Fruit fly (Drosophila melanogaster): ENCODE measurements around the gene CG33500.

Gene CG33500

DNA sequence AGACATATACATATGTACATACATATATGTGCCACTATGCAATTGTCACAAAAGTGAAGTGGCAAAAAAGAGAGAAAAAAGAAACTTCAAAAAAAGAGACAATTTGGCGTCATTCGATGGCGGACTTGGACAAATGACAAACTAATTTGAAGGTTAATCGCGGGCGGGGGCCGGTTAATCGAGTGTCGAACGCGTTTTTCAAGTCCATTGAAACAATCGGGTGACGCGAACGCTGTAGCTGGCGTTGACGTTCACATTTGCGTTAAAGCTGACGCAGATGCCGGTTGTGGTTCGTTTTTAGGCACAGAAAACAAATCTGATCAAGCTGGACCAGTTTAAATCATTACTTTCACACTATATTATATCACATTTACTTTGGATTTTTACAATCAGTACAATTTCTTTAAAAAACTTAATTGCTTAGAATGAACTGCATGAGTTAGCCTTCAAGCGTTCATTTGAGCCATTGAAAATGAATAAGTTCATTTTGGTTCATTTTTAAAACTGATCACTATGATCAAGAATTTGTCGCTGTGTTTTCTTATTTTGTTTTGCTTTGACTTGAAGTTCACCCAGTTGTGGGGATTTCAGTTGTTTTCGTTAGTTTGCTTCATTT is 25.4 kb downstream of the CG33500 start (continued):
- TF ChIP-seq CG13775 (GFP tag; optimal IDR thresholded peaks at IDR 0.05) (peak; percentile 9), chinmo (GFP tag; IDR thresholded peaks at IDR 0.05; ENCODE audit: partially characterized antibody) (peak; percentile 50; the same call in 1 of the 4 replicates), CG34422 (GFP tag; IDR thresholded peaks at IDR 0.05) (0 out of 3 replicates have a peak, but pooled peaks have one; percentile 37), PHDP (tag; optimal IDR thresholded peaks at IDR 0.05) (peak; percentile 50), dmrt99B (tag; optimal IDR thresholded peaks at IDR 0.05) (peak; percentile 68), corto (GFP tag; optimal IDR thresholded peaks at IDR 0.05) (no peak), Max (GFP tag; optimal IDR thresholded peaks at IDR 0.05) (peak; percentile 25), CG3995 (GFP tag; optimal IDR thresholded peaks at IDR 0.05) (peak; percentile 0), CG17385 (GFP tag; optimal IDR thresholded peaks at IDR 0.05) (peak; percentile 48), CG18262 (tag; optimal IDR thresholded peaks at IDR 0.05) (peak; percentile 36), B-H2 (GFP tag; optimal IDR thresholded peaks at IDR 0.05) (peak; percentile 6), crc (GFP tag; optimal IDR thresholded peaks at IDR 0.05) (no peak), CG2889 (GFP tag; IDR thresholded peaks at IDR 0.05) (no peak), Eip74EF (GFP tag; optimal IDR thresholded peaks at IDR 0.05) (peak in 1 of 2 experiments; percentile 32), CG2678 (tag; optimal IDR thresholded peaks at IDR 0.05) (peak; percentile 77), CG30403 (GFP tag; optimal IDR thresholded peaks at IDR 0.05) (peak; percentile 52), NC2α (GFP tag; optimal IDR thresholded peaks at IDR 0.05) (peak; percentile 11), lab (GFP tag; optimal IDR thresholded peaks at IDR 0.05) (peak; percentile 56), pan (optimal IDR thresholded peaks at IDR 0.05) (no peak), pan (GFP tag; optimal IDR thresholded peaks at IDR 0.05 in 1 of 2, IDR thresholded peaks at IDR 0.05 in 1 of 2) (peak in 1 of 2 experiments; percentile 6), Mrtf (GFP tag; IDR thresholded peaks at IDR 0.05) (peak; percentile 45; the same call in 1 of the 3 replicates), Hmr (GFP tag; optimal IDR thresholded peaks at IDR 0.05) (peak; percentile 58), Atf-2 (GFP tag; optimal IDR thresholded peaks at IDR 0.05) (peak; percentile 13), Sox102F (GFP tag; optimal IDR thresholded peaks at IDR 0.05) (peak; percentile 48), Dad (GFP tag; optimal IDR thresholded peaks at IDR 0.05) (peak; percentile 49), CG9932 (GFP tag; IDR thresholded peaks at IDR 0.05) (peak; percentile 63), CG5953 (GFP tag; IDR thresholded peaks at IDR 0.05) (no peak), zfh2 (GFP tag; optimal IDR thresholded peaks at IDR 0.05) (peak; percentile 19), so (GFP tag; IDR thresholded peaks at IDR 0.05) (0 out of 3 replicates have a peak, but pooled peaks have one; percentile 16), CG11093 (GFP tag; IDR thresholded peaks at IDR 0.05) (peak; percentile 40; the same call in 1 of the 3 replicates), CG6765 (GFP tag; optimal IDR thresholded peaks at IDR 0.05) (peak; percentile 22), slp2 (GFP tag; optimal IDR thresholded peaks at IDR 0.05) (peak; percentile 8), NfI (GFP tag; optimal IDR thresholded peaks at IDR 0.05) (peak; percentile 32), CG11723 (GFP tag; optimal IDR thresholded peaks at IDR 0.05) (no peak), Vsx1 (GFP tag; optimal IDR thresholded peaks at IDR 0.05) (peak; percentile 32), eve (GFP tag; optimal IDR thresholded peaks at IDR 0.05) (peak in 1 of 2 experiments; percentile 80), vfl (GFP tag; optimal IDR thresholded peaks at IDR 0.05) (peak; percentile 2), stc (GFP tag; IDR thresholded peaks at IDR 0.05) (no peak), CG18476 (GFP tag; optimal IDR thresholded peaks at IDR 0.05) (peak; percentile 32), bowl (GFP tag; IDR thresholded peaks at IDR 0.05) (0 out of 2 replicates have a peak, but pooled peaks have one; percentile 31), CG2712 (tag; optimal IDR thresholded peaks at IDR 0.05) (peak; percentile 17), Sox100B (GFP tag; optimal IDR thresholded peaks at IDR 0.05) (peak; percentile 66), danr (GFP tag; IDR thresholded peaks at IDR 0.05) (no peak), Xbp1 (GFP tag; optimal IDR thresholded peaks at IDR 0.05) (peak; percentile 5), ab (GFP tag; optimal IDR thresholded peaks at IDR 0.05) (peak; percentile 36), CG12769 (tag; optimal IDR thresholded peaks at IDR 0.05) (peak; percentile 33), sr (GFP tag; IDR thresholded peaks at IDR 0.05) (no peak), Sry-δ (GFP tag; optimal IDR thresholded peaks at IDR 0.05) (no peak), CG12219 (GFP tag; optimal IDR thresholded peaks at IDR 0.05) (peak; percentile 29), CG1792 (GFP tag; optimal IDR thresholded peaks at IDR 0.05) (no peak)

Data from whole organism, embryonic.